Worm (Caenorhabditis elegans): ENCODE data around the gene C06E4.1.

- TF ChIP-seq him-1 (tag; optimal IDR thresholded peaks at IDR 0.05) = no peak
- no peak for TF ChIP-seq dao-5 (tag; optimal IDR thresholded peaks at IDR 0.05)
These were observed 46.7 kb upstream of the C06E4.1 start for ce11 chrIV:7236248-7236772.

Data from whole organism, L4/young adult.